Fruit fly (Drosophila melanogaster): ENCODE data around the gene RpS19b.
A peak's percentile ranks its signal among the peaks of the same experiment; 100 is the strongest.

Gene RpS19b

DNA sequence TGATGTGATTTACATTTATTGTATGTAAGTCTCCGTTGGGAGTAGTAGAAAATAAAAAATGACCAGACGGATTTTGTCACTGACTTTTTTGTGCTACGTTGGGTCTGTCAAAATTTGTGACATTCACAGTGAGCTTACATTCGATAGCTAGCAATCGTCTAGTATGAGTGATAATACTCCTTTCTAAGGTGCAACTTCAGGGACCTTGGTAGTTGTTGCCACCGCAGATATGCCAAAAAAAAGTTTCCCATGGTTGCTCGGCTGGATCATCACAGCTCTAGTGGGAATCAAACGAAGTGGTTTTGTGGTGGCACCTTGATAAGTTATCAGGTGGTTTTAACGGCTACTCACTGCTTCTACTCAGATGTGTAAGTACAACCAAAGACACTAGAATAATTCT, 39.9 kb downstream of the RpS19b start, which contains the start of gene tbrd-1:
tbrd-1 (minus strand) TSS at position 101 of the 400 bp plus-strand sequence.
- TF ChIP-seq CG8478 (optimal IDR thresholded peaks at IDR 0.05) = no peak
- no peak for TF ChIP-seq CTCF (optimal IDR thresholded peaks at IDR 0.05)

DNA sequence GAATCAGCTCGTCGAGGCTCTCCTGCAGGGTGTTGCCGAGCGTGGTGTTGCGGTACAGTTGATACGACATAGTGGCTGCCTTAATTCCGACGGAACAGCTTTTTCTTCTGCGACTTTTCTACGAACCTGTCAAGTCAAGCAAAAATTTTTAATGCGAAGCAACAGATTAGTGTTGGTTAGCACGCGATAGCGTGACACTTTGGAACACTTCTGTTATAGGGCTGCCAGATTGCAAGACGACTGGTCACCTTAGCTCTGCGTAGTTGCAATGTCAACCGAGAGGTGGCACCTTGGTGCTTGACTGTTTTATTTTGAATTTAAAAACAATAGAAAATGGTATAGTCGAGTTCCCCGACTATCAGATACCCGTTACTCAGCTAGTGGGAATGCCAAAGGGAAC, 42.4 kb downstream of the RpS19b start, which contains the start of gene TfIIA-S:
TfIIA-S (minus strand) TSS at position 175 of the 400 bp plus-strand sequence.
- TF ChIP-seq CG8478 (optimal IDR thresholded peaks at IDR 0.05) (no peak), CTCF (optimal IDR thresholded peaks at IDR 0.05) (peak; percentile 97 to 98)

DNA sequence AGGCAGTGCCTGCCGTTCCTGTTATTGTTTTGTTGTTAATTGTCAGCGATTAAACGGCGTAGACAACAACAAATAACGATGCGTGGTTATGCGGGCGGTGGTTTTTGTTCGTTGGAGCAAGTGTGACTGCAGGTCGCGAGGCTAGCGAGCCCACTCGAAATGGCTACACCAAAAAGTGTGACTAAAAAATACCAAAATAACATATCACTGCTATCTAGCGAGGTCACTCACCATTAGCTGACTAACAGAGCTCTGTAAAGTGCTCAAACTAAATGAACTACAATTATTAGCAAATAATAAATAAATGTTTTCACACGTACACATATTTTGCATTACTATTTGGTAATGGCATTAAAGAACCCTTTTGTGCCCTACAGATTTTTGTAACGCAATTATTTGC, 43.4 kb downstream of the RpS19b start, which contains the start of gene Pli:
Pli (minus strand) TSS at position 131 of the 400 bp plus-strand sequence.
- no peak for TF ChIP-seq CG8478 (optimal IDR thresholded peaks at IDR 0.05)
- peak; percentile 59 to 63 for TF ChIP-seq CTCF (optimal IDR thresholded peaks at IDR 0.05)

- TF ChIP-seq CG8478 (optimal IDR thresholded peaks at IDR 0.05) (no peak), CTCF (optimal IDR thresholded peaks at IDR 0.05) (no peak)
These were observed 44.8 kb downstream of the RpS19b start for dm6 chr3R:23888273-23889220.

dm6 chr3R:23887572-23887971, 45.8 kb downstream of the RpS19b start:
- TF ChIP-seq CG8478 (optimal IDR thresholded peaks at IDR 0.05) (no peak), CTCF (optimal IDR thresholded peaks at IDR 0.05) (no peak)

DNA sequence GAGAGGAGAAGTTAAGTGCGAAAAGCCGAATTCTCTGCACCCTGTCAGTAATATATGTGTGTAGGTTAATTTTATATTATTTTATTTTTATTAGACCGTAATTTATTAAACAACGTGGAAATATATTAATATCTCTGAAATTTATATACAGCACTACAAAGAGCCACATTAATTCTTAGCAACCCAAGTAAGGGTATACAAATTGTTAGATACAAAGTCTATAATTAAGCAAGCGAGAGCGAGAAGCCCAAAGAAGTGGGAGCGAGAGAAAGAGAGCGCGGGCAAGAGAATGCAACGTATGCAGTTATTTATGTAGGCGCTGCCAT, 46.3 kb downstream of the RpS19b start:
- TF ChIP-seq CTCF (optimal IDR thresholded peaks at IDR 0.05) = no peak
- no peak for TF ChIP-seq CG8478 (optimal IDR thresholded peaks at IDR 0.05)

- TF ChIP-seq CTCF (optimal IDR thresholded peaks at IDR 0.05) (no peak), CG8478 (optimal IDR thresholded peaks at IDR 0.05) (no peak)
These were observed 46.8 kb downstream of the RpS19b start for dm6 chr3R:23886270-23887095.

DNA sequence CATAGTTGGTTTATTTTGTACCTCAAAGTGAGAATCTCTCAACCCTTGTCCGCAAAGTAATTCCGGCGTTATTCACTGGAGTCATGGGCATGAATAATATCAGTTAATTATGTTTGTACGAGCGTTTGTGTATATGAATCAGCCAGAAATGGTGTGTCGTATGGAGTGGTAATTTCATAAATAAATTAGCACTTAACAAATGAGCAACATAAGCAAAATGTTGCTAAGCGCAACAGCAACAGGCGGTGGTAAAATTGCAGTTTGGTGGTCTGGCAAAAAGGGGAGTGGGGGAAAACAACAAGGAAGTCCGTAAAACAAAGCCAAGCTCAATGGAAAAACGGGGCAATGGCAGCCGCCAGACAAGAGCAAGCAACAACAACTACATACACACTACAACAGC, 47.7 kb downstream of the RpS19b start:
- TF ChIP-seq CG8478 (optimal IDR thresholded peaks at IDR 0.05) = no peak
- TF ChIP-seq CTCF (optimal IDR thresholded peaks at IDR 0.05) = no peak

- TF ChIP-seq CTCF (optimal IDR thresholded peaks at IDR 0.05) (no peak), CG8478 (optimal IDR thresholded peaks at IDR 0.05) (no peak)
These were observed 48.1 kb downstream of the RpS19b start for dm6 chr3R:23885182-23885581.

- TF ChIP-seq CTCF (optimal IDR thresholded peaks at IDR 0.05) (no peak), CG8478 (optimal IDR thresholded peaks at IDR 0.05) (no peak)
These were observed 49.1 kb downstream of the RpS19b start for dm6 chr3R:23884088-23884727.
